Worm (Caenorhabditis elegans) whole organism, young adult: ENCODE measurements around the gene ssp-33.

ENCODE experiments used
- B0019.2 ChIP-seq: fragments of 200-800 bp; sonication (Bioruptor generic); conservative IDR thresholded peaks from 2 replicates; pipeline ENCODE4 v1.3.6; 2022; ENCODE audit warnings: missing genetic modification reagents, missing genetic modification characterization, missing compliant biosample characterization
- B0336.3 ChIP-seq: fragments of 200-800 bp; sonication (Bioruptor generic); IDR thresholded peaks from 2 replicates; pipeline ENCODE4 v1.3.6; 2022; ENCODE audit warnings: missing genetic modification characterization, missing compliant biosample characterization
- C06A6.2 ChIP-seq: fragments of 200-800 bp; sonication (Bioruptor generic); conservative IDR thresholded peaks from 2 replicates; pipeline ENCODE4 v1.3.6; 2022; ENCODE audit warnings: missing genetic modification characterization, missing compliant biosample characterization
- D2030.7 ChIP-seq: fragments of 200-800 bp; sonication (Bioruptor generic); IDR thresholded peaks from 2 replicates; pipeline ENCODE4 v1.3.6; 2022; ENCODE audit warnings: missing genetic modification reagents, missing genetic modification characterization, missing compliant biosample characterization
- F33H1.4 ChIP-seq: fragments of 200-800 bp; sonication (Bioruptor generic); IDR thresholded peaks from 2 replicates; pipeline ENCODE4 v1.3.6; 2022; ENCODE audit warnings: missing genetic modification reagents, missing genetic modification characterization, missing compliant biosample characterization
- F52B5.7 ChIP-seq: sonication (generic microtip); optimal IDR thresholded peaks from 2 replicates; lab custom pipeline; 2016; ENCODE audit warnings: mild to moderate bottlenecking, missing genetic modification characterization, missing compliant biosample characterization
- F55B11.4 ChIP-seq: sonication (generic microtip); optimal IDR thresholded peaks from 2 replicates; lab custom pipeline; 2016; ENCODE audit warnings: missing compliant biosample characterization, missing genetic modification characterization, borderline replicate concordance; ENCODE audit not compliant: insufficient read depth
- F57A8.1 ChIP-seq: fragments of 200-800 bp; sonication (Bioruptor generic); optimal IDR thresholded peaks from 2 replicates; lab custom pipeline; 2018; ENCODE audit warnings: mild to moderate bottlenecking, missing genetic modification characterization, moderate library complexity, missing compliant biosample characterization
- F57C9.4 ChIP-seq: sonication (generic microtip); optimal IDR thresholded peaks from 2 replicates; lab custom pipeline; 2017; ENCODE audit warnings: mild to moderate bottlenecking, missing genetic modification characterization, missing compliant biosample characterization
- Y53F4B.3 ChIP-seq: fragments of 200-800 bp; sonication (Bioruptor generic); IDR thresholded peaks from 2 replicates; pipeline ENCODE4 v1.3.6; 2022; ENCODE audit warnings: missing genetic modification reagents, missing genetic modification characterization, missing compliant biosample characterization
- Y53G8AR.9 ChIP-seq: fragments of 200-800 bp; sonication (Bioruptor generic); conservative IDR thresholded peaks from 2 replicates; pipeline ENCODE4 v1.3.6; 2022; ENCODE audit warnings: missing genetic modification reagents, missing genetic modification characterization, missing compliant biosample characterization
- Y95B8A.8 ChIP-seq: fragments of 200-800 bp; sonication (Bioruptor generic); IDR thresholded peaks from 2 replicates; pipeline ENCODE4 v1.3.6; 2022; ENCODE audit warnings: missing genetic modification reagents, missing genetic modification characterization, missing compliant biosample characterization
- akir-1 ChIP-seq: fragments of 200-800 bp; sonication (Bioruptor generic); optimal IDR thresholded peaks from 2 replicates; lab custom pipeline; 2018; ENCODE audit warnings: mild to moderate bottlenecking, missing genetic modification characterization, moderate library complexity, missing compliant biosample characterization
- ama-1 ChIP-seq, 3 experiments: fragments of 150-350 bp in 1 of 3; sonication (generic microtip) in 2 of 3; optimal IDR thresholded peaks; 2 replicates each; lab custom pipeline; 2014 to 2018; ENCODE audit warnings: missing biosample characterization in 2 of 3, missing genetic modification characterization in 2 of 3, missing genetic modification reagents in 2 of 3
- aptf-2 ChIP-seq: fragments of 200-800 bp; sonication (Bioruptor generic); conservative IDR thresholded peaks from 2 replicates; pipeline ENCODE4 v1.3.6; 2022; ENCODE audit warnings: missing genetic modification reagents, missing genetic modification characterization, missing compliant biosample characterization
- atf-7 ChIP-seq: sonication (generic microtip); optimal IDR thresholded peaks from 2 replicates; lab custom pipeline; 2017; ENCODE audit warnings: mild to moderate bottlenecking, missing genetic modification characterization, missing compliant biosample characterization
- ceh-40 ChIP-seq: fragments of 200-800 bp; sonication (Bioruptor generic); IDR thresholded peaks from 2 replicates; pipeline ENCODE4 v1.3.6; 2022; ENCODE audit warnings: missing genetic modification characterization, missing compliant biosample characterization
- die-1 ChIP-seq: sonication (generic microtip); optimal IDR thresholded peaks from 2 replicates; lab custom pipeline; 2016; ENCODE audit warnings: missing genotype, mild to moderate bottlenecking, missing genetic modification characterization, missing compliant biosample characterization
- dox-1 ChIP-seq: fragments of 200-800 bp; sonication (Bioruptor generic); IDR thresholded peaks from 2 replicates; pipeline ENCODE4 v1.3.6; 2022; ENCODE audit warnings: missing genetic modification reagents, missing genetic modification characterization, missing compliant biosample characterization
- dpff-1 ChIP-seq: sonication (generic microtip); optimal IDR thresholded peaks from 2 replicates; lab custom pipeline; 2017; ENCODE audit warnings: mild to moderate bottlenecking, missing genetic modification characterization, missing compliant biosample characterization
- dpl-1 ChIP-seq: fragments of 150-350 bp; optimal IDR thresholded peaks from 2 replicates; lab custom pipeline; 2014; ENCODE audit warnings: missing biosample characterization, missing genetic modification reagents, missing genetic modification characterization
- egl-18 ChIP-seq: fragments of 200-800 bp; sonication (Bioruptor generic); IDR thresholded peaks from 2 replicates; pipeline ENCODE4 v1.3.6; 2022; ENCODE audit warnings: missing genetic modification reagents, missing genetic modification characterization, missing compliant biosample characterization
- fkh-3 ChIP-seq: sonication (generic microtip); optimal IDR thresholded peaks from 2 replicates; lab custom pipeline; 2016; ENCODE audit warnings: mild to moderate bottlenecking, missing genetic modification characterization, missing compliant biosample characterization
- hmg-20 ChIP-seq: fragments of 200-800 bp; sonication (Bioruptor generic); IDR thresholded peaks from 2 replicates; pipeline ENCODE4 v1.3.6; 2022; ENCODE audit warnings: missing genetic modification reagents, missing genetic modification characterization, missing compliant biosample characterization
- hsf-1 ChIP-seq: fragments of 200-800 bp; sonication (Bioruptor generic); IDR thresholded peaks from 2 replicates; pipeline ENCODE4 v1.3.6; 2022; ENCODE audit warnings: missing genetic modification reagents, missing genetic modification characterization, missing compliant biosample characterization
- let-526 ChIP-seq: fragments of 200-800 bp; sonication (Bioruptor generic); IDR thresholded peaks from 2 replicates; pipeline ENCODE4 v1.3.6; 2022; ENCODE audit warnings: missing genetic modification reagents, missing genetic modification characterization, missing compliant biosample characterization
- let-607 ChIP-seq, 2 experiments: fragments of 200-800 bp in 1 of 2; sonication (Bioruptor generic) in 1 of 2; sonication (generic microtip) in 1 of 2; optimal IDR thresholded peaks; 2 replicates each; lab custom pipeline; 2016 to 2018; ENCODE audit warnings: mild to moderate bottlenecking in 2 of 2, missing compliant biosample characterization in 2 of 2, missing genetic modification characterization in 2 of 2, moderate library complexity in 2 of 2, missing genotype in 1 of 2
- lin-26 ChIP-seq: fragments of 200-800 bp; sonication (Bioruptor generic); IDR thresholded peaks from 2 replicates; pipeline ENCODE4 v1.3.6; 2022; ENCODE audit warnings: missing genetic modification reagents, missing genetic modification characterization, missing compliant biosample characterization
- lir-1 ChIP-seq: fragments of 200-800 bp; sonication (Bioruptor generic); conservative IDR thresholded peaks from 2 replicates; pipeline ENCODE4 v1.3.6; 2022; ENCODE audit warnings: missing genetic modification reagents, missing genetic modification characterization, missing compliant biosample characterization
- madf-10 ChIP-seq: sonication (generic microtip); optimal IDR thresholded peaks from 2 replicates; lab custom pipeline; 2016; ENCODE audit warnings: mild to moderate bottlenecking, missing genetic modification characterization, missing compliant biosample characterization
- madf-3 ChIP-seq: fragments of 200-800 bp; sonication (Bioruptor generic); IDR thresholded peaks from 2 replicates; pipeline ENCODE4 v1.3.6; 2022; ENCODE audit warnings: missing genetic modification reagents, missing genetic modification characterization, missing compliant biosample characterization
- madf-6 ChIP-seq: fragments of 200-800 bp; sonication (Bioruptor generic); IDR thresholded peaks from 2 replicates; pipeline ENCODE4 v1.3.6; 2022; ENCODE audit warnings: missing genetic modification reagents, missing genetic modification characterization, missing compliant biosample characterization
- mcd-1 ChIP-seq: fragments of 200-800 bp; sonication (Bioruptor generic); IDR thresholded peaks from 2 replicates; pipeline ENCODE4 v1.3.6; 2022; ENCODE audit warnings: missing genetic modification reagents, missing genetic modification characterization, missing compliant biosample characterization
- nhr-120 ChIP-seq: fragments of 200-800 bp; sonication (Bioruptor generic); IDR thresholded peaks from 2 replicates; pipeline ENCODE4 v1.3.6; 2022; ENCODE audit warnings: missing genetic modification characterization, missing compliant biosample characterization
- rpc-1 ChIP-seq, 2 experiments: fragments of 150-350 bp in 1 of 2; sonication (generic microtip) in 1 of 2; optimal IDR thresholded peaks; 2 replicates each; lab custom pipeline; 2014 to 2018; ENCODE audit warnings: missing biosample characterization in 1 of 2, missing genetic modification characterization in 1 of 2, missing genetic modification reagents in 1 of 2, missing genotype in 1 of 2
- snpc-1.1 ChIP-seq: sonication (generic microtip); optimal IDR thresholded peaks from 2 replicates; lab custom pipeline; 2017; ENCODE audit warnings: missing genetic modification characterization, mild to moderate bottlenecking, missing compliant biosample characterization, antibody characterized with exemption, moderate library complexity, missing genotype, missing genetic modification reagents; ENCODE audit not compliant: insufficient read depth
- snpc-3.4 ChIP-seq: sonication (generic microtip); optimal IDR thresholded peaks from 2 replicates; lab custom pipeline; 2017; ENCODE audit warnings: missing genetic modification characterization, mild to moderate bottlenecking, missing compliant biosample characterization, antibody characterized with exemption, moderate library complexity, missing genotype, missing genetic modification reagents
- sptf-2 ChIP-seq: fragments of 200-800 bp; sonication (Bioruptor generic); optimal IDR thresholded peaks from 2 replicates; lab custom pipeline; 2018; ENCODE audit warnings: mild to moderate bottlenecking, missing genetic modification characterization, missing compliant biosample characterization
- tbx-9 ChIP-seq: sonication (generic microtip); optimal IDR thresholded peaks from 2 replicates; lab custom pipeline; 2016; ENCODE audit warnings: borderline replicate concordance, missing genetic modification characterization, inconsistent platforms, missing compliant biosample characterization
- tlf-1 ChIP-seq: fragments of 200-800 bp; sonication (Bioruptor generic); optimal IDR thresholded peaks from 2 replicates; lab custom pipeline; 2018; ENCODE audit warnings: mild to moderate bottlenecking, missing genetic modification characterization, missing compliant biosample characterization
- unc-130 ChIP-seq: sonication (generic microtip); optimal IDR thresholded peaks from 2 replicates; lab custom pipeline; 2016; ENCODE audit warnings: missing genetic modification reagents, missing genetic modification characterization, missing compliant biosample characterization
- ztf-18 ChIP-seq: sonication (generic microtip); optimal IDR thresholded peaks from 2 replicates; lab custom pipeline; 2016; ENCODE audit warnings: missing genotype, mild to moderate bottlenecking, missing genetic modification characterization, missing compliant biosample characterization
- ztf-26 ChIP-seq: sonication (generic microtip); optimal IDR thresholded peaks from 2 replicates; lab custom pipeline; 2017; ENCODE audit warnings: missing genetic modification characterization, missing compliant biosample characterization
- ztf-6 ChIP-seq: fragments of 200-800 bp; sonication (Bioruptor generic); IDR thresholded peaks from 2 replicates; pipeline ENCODE4 v1.3.6; 2022; ENCODE audit warnings: missing genetic modification reagents, missing genetic modification characterization, missing compliant biosample characterization

ssp-33 gene

DNA sequence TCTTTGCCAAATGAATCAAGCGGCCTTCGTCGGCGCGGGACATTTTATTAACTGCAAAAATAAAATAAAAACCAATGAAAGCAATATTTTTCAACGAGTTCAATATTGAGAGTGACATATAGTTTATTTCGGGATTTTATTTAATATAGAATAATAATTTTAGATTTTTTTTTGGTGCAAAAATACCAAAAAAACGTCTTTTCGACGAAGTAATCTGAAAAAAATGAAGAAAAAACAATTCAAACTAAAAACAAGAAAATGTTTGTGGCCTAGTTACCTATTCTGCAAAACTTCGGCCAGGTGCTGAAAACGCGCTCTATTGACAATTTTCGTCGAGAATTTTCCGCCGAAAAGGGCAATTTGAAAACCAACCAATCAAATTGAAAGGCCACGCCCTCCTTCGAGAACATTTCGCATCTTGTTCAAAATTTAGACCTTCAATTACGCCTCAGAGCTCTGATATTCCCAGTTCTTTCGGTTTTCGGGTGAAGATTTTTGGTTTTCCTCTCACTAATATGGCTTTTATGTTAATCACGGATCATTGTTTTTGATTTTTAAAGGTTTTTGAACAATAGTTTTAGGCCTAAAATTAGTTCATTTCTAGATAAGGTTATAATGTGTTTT lies 25.6 kb upstream of the ssp-33 start, which contains the start of gene C47E8.4 (continued):
- peak; percentile 94 for TF ChIP-seq egl-18 (GFP tag; lab: Robert Waterston, UW)
- TF ChIP-seq D2030.7 (GFP tag; lab: Robert Waterston, UW) = peak; percentile 93
- peak; percentile 98 for TF ChIP-seq tlf-1 (GFP tag; lab: Kevin White, UChicago)
- TF ChIP-seq F55B11.4 (tag; lab: Kevin White, UChicago) = no peak
- peak; percentile 93 for TF ChIP-seq madf-10 (tag; lab: Kevin White, UChicago)
- no peak for TF ChIP-seq die-1 (tag; lab: Kevin White, UChicago)
- TF ChIP-seq Y53G8AR.9 (GFP tag; lab: Robert Waterston, UW) = peak; percentile 95
- peak; percentile 91 for TF ChIP-seq hmg-20 (GFP tag; lab: Robert Waterston, UW)
- TF ChIP-seq rpc-1 (optimal IDR thresholded peaks at IDR 0.05; lab: Kevin White, UChicago) = peak; percentile 56
- peak; percentile 0 for TF ChIP-seq rpc-1 (tag; optimal IDR thresholded peaks at IDR 0.05; lab: Kevin White, UChicago)
- peak; percentile 82 for TF ChIP-seq F33H1.4 (GFP tag; lab: Robert Waterston, UW)
- TF ChIP-seq ztf-18 (tag; lab: Kevin White, UChicago) = peak; percentile 65
- TF ChIP-seq aptf-2 = peak; percentile 68
- TF ChIP-seq snpc-3.4 (tag; lab: Kevin White, UChicago) = peak; percentile 95
- peak; percentile 31 to 92 for TF ChIP-seq let-607 (tag; optimal IDR thresholded peaks at IDR 0.05; lab: Kevin White, UChicago)
- TF ChIP-seq snpc-1.1 = peak; percentile 32
- TF ChIP-seq tbx-9 (tag; lab: Kevin White, UChicago) = no peak
- peak; percentile 97 for TF ChIP-seq unc-130
- TF ChIP-seq atf-7 (tag; lab: Kevin White, UChicago) = peak; percentile 94
- TF ChIP-seq akir-1 (GFP tag; lab: Kevin White, UChicago) = peak; percentile 84
- TF ChIP-seq ama-1 (optimal IDR thresholded peaks at IDR 0.05; lab: Kevin White, UChicago) = peak; percentile 53
- TF ChIP-seq ama-1 (GFP tag; optimal IDR thresholded peaks at IDR 0.05; lab: Kevin White, UChicago) = no peak
- TF ChIP-seq lir-1 (GFP tag; lab: Robert Waterston, UW) = peak; percentile 95
- no peak for TF ChIP-seq ceh-40 (GFP tag; lab: Robert Waterston, UW)
- TF ChIP-seq Y95B8A.8 (GFP tag; lab: Robert Waterston, UW) = peak; percentile 80; the same call in 1 of the 2 replicates
- peak; percentile 46 for TF ChIP-seq dpff-1
- peak; percentile 94 for TF ChIP-seq ztf-26 (tag; lab: Kevin White, UChicago)
- no peak for TF ChIP-seq lin-26 (GFP tag; lab: Robert Waterston, UW)
- TF ChIP-seq let-526 (GFP tag; lab: Robert Waterston, UW) = peak; percentile 96
- peak; percentile 88 for TF ChIP-seq F52B5.7 (tag; lab: Kevin White, UChicago)
- TF ChIP-seq nhr-120 (GFP tag; lab: Robert Waterston, UW) = 0 out of 2 replicates have a peak, but pooled peaks have one; percentile 79
- peak; percentile 57 for TF ChIP-seq F57C9.4 (tag; lab: Kevin White, UChicago)
- TF ChIP-seq B0019.2 (GFP tag; lab: Robert Waterston, UW) = peak; percentile 92
- TF ChIP-seq C06A6.2 (GFP tag; lab: Robert Waterston, UW) = peak; percentile 94

DNA sequence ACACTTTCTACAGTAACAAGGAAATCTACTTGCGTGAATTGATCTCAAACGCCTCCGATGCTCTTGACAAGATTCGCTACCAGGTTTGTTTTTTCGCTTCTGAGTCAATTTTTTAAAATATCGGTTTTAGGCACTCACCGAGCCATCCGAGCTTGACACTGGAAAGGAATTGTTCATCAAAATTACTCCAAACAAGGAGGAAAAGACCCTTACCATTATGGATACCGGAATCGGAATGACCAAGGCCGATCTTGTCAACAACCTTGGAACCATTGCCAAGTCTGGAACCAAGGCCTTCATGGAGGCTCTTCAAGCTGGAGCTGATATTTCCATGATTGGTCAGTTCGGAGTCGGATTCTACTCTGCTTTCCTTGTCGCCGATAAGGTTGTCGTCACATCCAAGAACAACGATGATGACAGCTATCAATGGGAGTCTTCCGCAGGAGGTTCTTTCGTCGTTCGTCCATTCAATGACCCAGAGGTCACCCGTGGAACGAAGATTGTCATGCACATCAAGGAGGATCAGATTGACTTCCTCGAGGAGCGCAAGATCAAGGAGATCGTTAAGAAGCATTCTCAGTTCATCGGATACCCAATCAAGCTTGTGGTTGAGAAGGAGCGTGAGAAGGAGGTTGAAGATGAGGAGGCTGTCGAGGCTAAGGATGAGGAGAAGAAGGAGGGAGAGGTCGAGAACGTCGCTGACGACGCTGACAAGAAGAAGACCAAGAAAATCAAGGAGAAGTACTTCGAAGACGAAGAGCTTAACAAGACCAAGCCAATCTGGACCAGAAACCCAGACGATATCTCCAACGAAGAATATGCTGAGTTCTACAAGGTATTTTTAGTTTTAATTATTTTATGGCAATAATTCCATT lies 24.7 kb upstream of the ssp-33 start:
- TF ChIP-seq madf-3 (GFP tag; lab: Robert Waterston, UW) = 0 out of 2 replicates have a peak, but pooled peaks have one; percentile 0
- peak; percentile 48; the same call in 1 of the 2 replicates for TF ChIP-seq hsf-1
- TF ChIP-seq fkh-3 = no peak
- peak; percentile 70 for TF ChIP-seq F57A8.1
- TF ChIP-seq mcd-1 = peak; percentile 31; the same call in 1 of the 2 replicates
- TF ChIP-seq madf-6 (GFP tag; lab: Robert Waterston, UW) = peak; percentile 19; the same call in 1 of the 2 replicates
- TF ChIP-seq ama-1 (optimal IDR thresholded peaks at IDR 0.05; lab: Kevin White, UChicago) = peak; percentile 76
- no peak for TF ChIP-seq ama-1 (GFP tag; optimal IDR thresholded peaks at IDR 0.05; lab: Kevin White, UChicago)
- peak; percentile 54 for TF ChIP-seq lin-26 (GFP tag; lab: Robert Waterston, UW)
- TF ChIP-seq Y53F4B.3 (GFP tag; lab: Robert Waterston, UW) = no peak
- TF ChIP-seq dox-1 = peak; percentile 67
- peak; percentile 44; the same call in 1 of the 2 replicates for TF ChIP-seq ztf-6 (GFP tag; lab: Robert Waterston, UW)
- TF ChIP-seq B0336.3 (GFP tag; lab: Robert Waterston, UW) = peak; percentile 13
- TF ChIP-seq dpl-1 = peak; percentile 5
- TF ChIP-seq sptf-2 (GFP tag; lab: Kevin White, UChicago) = peak; percentile 21
